Worm (Caenorhabditis elegans): Measurements from ENCODE around the gene fdgt-1.
"Not testable (repeated sequence)": the region's sequence is repeated elsewhere in the genome, so short reads cannot be mapped to it uniquely, and the experiment has no call there.

fdgt-1 gene

ce11 chrII:1538589-1538988 is 34.2 kb downstream of the fdgt-1 start, which contains the start of gene fbxb-44:
fbxb-44 (plus strand) TSS chrII:1538889.
- TF ChIP-seq egl-27 (tag; optimal IDR thresholded peaks at IDR 0.05): no peak
- TF ChIP-seq sea-2 (GFP tag; optimal IDR thresholded peaks at IDR 0.05): no peak
- no peak for TF ChIP-seq unc-62 (GFP tag; optimal IDR thresholded peaks at IDR 0.05)
- no peak for TF ChIP-seq ceh-28 (tag; optimal IDR thresholded peaks at IDR 0.05)

ce11 chrII:1540628-1541027 is 36.3 kb downstream of the fdgt-1 start, which contains the start of gene poml-4:
poml-4 (plus strand) TSS chrII:1540928.
- not testable (repeated sequence) for TF ChIP-seq zag-1, unc-39, nhr-23 (tag; optimal IDR thresholded peaks at IDR 0.05)

- TF ChIP-seq nhr-12 (tag; optimal IDR thresholded peaks at IDR 0.05); unc-62 (GFP tag; optimal IDR thresholded peaks at IDR 0.05); snpc-4 (tag; optimal IDR thresholded peaks at IDR 0.05): not testable (repeated sequence)
Observed at ce11 chrII:1543182-1543581, 38.8 kb downstream of the fdgt-1 start, which contains the start of gene K05F6.4. K05F6.4 (plus strand) TSS chrII:1543482.

ce11 chrII:1545625-1546024 is 41.3 kb downstream of the fdgt-1 start, which contains the start of gene K05F6.12:
K05F6.12 (plus strand) TSS chrII:1545925.
- TF ChIP-seq ZK546.5 (tag; optimal IDR thresholded peaks at IDR 0.05) (no peak), jun-1 (tag; optimal IDR thresholded peaks at IDR 0.05) (no peak), lin-15B (tag; optimal IDR thresholded peaks at IDR 0.05) (no peak), unc-39 (tag; optimal IDR thresholded peaks at IDR 0.05) (no peak), nhr-28 (tag; optimal IDR thresholded peaks at IDR 0.05) (no peak), nhr-237 (tag; optimal IDR thresholded peaks at IDR 0.05) (no peak), eor-1 (tag; optimal IDR thresholded peaks at IDR 0.05) (no peak), fkh-2 (tag; optimal IDR thresholded peaks at IDR 0.05) (no peak), mml-1 (tag; optimal IDR thresholded peaks at IDR 0.05) (no peak), nhr-76 (tag; optimal IDR thresholded peaks at IDR 0.05) (no peak), elt-2 (tag; optimal IDR thresholded peaks at IDR 0.05) (no peak), nhr-25 (tag; optimal IDR thresholded peaks at IDR 0.05) (no peak), nhr-77 (tag; optimal IDR thresholded peaks at IDR 0.05) (no peak)

- TF ChIP-seq pha-4 (tag; optimal IDR thresholded peaks at IDR 0.05) (no peak), ZK546.5 (tag; optimal IDR thresholded peaks at IDR 0.05) (no peak), egl-27 (tag; optimal IDR thresholded peaks at IDR 0.05) (no peak), ceh-9 (tag; optimal IDR thresholded peaks at IDR 0.05) (no peak), skn-1 (tag; optimal IDR thresholded peaks at IDR 0.05) (no peak), nhr-77 (tag; optimal IDR thresholded peaks at IDR 0.05) (no peak), nhr-67 (tag; optimal IDR thresholded peaks at IDR 0.05) (no peak), jun-1 (tag; optimal IDR thresholded peaks at IDR 0.05) (no peak), nhr-12 (tag; optimal IDR thresholded peaks at IDR 0.05) (no peak), lin-39 (tag; optimal IDR thresholded peaks at IDR 0.05) (no peak), ama-1 (optimal IDR thresholded peaks at IDR 0.05) (no peak), nhr-23 (tag; optimal IDR thresholded peaks at IDR 0.05) (no peak), ztf-4 (tag; optimal IDR thresholded peaks at IDR 0.05) (no peak), nhr-76 (tag; optimal IDR thresholded peaks at IDR 0.05) (no peak), snpc-4 (tag; optimal IDR thresholded peaks at IDR 0.05) (no peak), tbx-2 (tag; optimal IDR thresholded peaks at IDR 0.05) (no peak), mml-1 (tag; optimal IDR thresholded peaks at IDR 0.05) (no peak), mdl-1 (tag; optimal IDR thresholded peaks at IDR 0.05) (no peak), fkh-10 (GFP tag; optimal IDR thresholded peaks at IDR 0.05) (no peak)
Observed at ce11 chrII:1550501-1550900, 46.1 kb downstream of the fdgt-1 start, which contains the start of the genes fbxb-52 and fbxb-51. fbxb-52 (minus strand) TSS chrII:1550601. fbxb-51 (plus strand) TSS chrII:1550712.

ce11 chrII:1556217-1556616 is 51.9 kb downstream of the fdgt-1 start, which contains the start of the genes fbxb-54 and fbxb-50:
fbxb-54 (minus strand) TSS chrII:1556317.
fbxb-50 (plus strand) TSS chrII:1556443.
- not testable (repeated sequence) for TF ChIP-seq nhr-77 (tag; optimal IDR thresholded peaks at IDR 0.05); elt-2 (tag; optimal IDR thresholded peaks at IDR 0.05); sea-2 (GFP tag; optimal IDR thresholded peaks at IDR 0.05)
